Fruit fly (Drosophila melanogaster) whole organism, embryonic: ENCODE measurements around the gene Agpat4.
A peak's percentile ranks its signal among the peaks of the same experiment; 100 is the strongest.

ENCODE experiments used
- CG10543 ChIP-seq: fragments of 200-800 bp; sonication (Bioruptor generic); optimal IDR thresholded peaks from 3 replicates; lab custom pipeline; 2017; ENCODE audit warnings: missing biosample characterization, mild to moderate bottlenecking, missing genetic modification characterization, moderate library complexity
- CG11695 ChIP-seq: fragments of 200-800 bp; sonication (Bioruptor generic); IDR thresholded peaks from 3 replicates; pipeline ENCODE4 v1.3.6; 2022; ENCODE audit warnings: missing biosample characterization, missing genetic modification characterization
- CG14014 ChIP-seq: fragments of 200-800 bp; sonication (Bioruptor generic); IDR thresholded peaks from 2 replicates; pipeline ENCODE4 v1.3.6; 2022; ENCODE audit warnings: missing biosample characterization, missing genetic modification characterization
- CG6683 ChIP-seq: fragments of 200-800 bp; sonication (Bioruptor generic); optimal IDR thresholded peaks from 2 replicates; lab custom pipeline; 2017; ENCODE audit warnings: missing biosample characterization, mild to moderate bottlenecking, missing genetic modification characterization, missing genetic modification reagents
- CG9797 ChIP-seq: fragments of 200-800 bp; sonication (Bioruptor generic); optimal IDR thresholded peaks from 3 replicates; lab custom pipeline; 2018; ENCODE audit warnings: missing biosample characterization, mild to moderate bottlenecking, missing genetic modification characterization
- Dll ChIP-seq: fragments of 200-800 bp; sonication (Bioruptor generic); IDR thresholded peaks from 4 replicates; pipeline ENCODE4 v1.3.6; 2022; ENCODE audit warnings: missing biosample characterization, missing genetic modification characterization; ENCODE audit not compliant: partially characterized antibody
- bcd ChIP-seq: fragments of 200-800 bp; sonication (Bioruptor generic); optimal IDR thresholded peaks from 2 replicates; lab custom pipeline; 2017; ENCODE audit warnings: missing biosample characterization, mild to moderate bottlenecking, missing genetic modification characterization
- gro ChIP-seq: fragments of 200-800 bp; sonication (Bioruptor generic); optimal IDR thresholded peaks from 2 replicates; lab custom pipeline; 2016; ENCODE audit warnings: missing biosample characterization, missing genetic modification characterization
- ranshi ChIP-seq: fragments of 200-800 bp; sonication (Bioruptor generic); IDR thresholded peaks from 2 replicates; pipeline ENCODE4 v1.3.6; 2022; ENCODE audit warnings: missing biosample characterization, missing genetic modification characterization
- row ChIP-seq: fragments of 200-800 bp; sonication (Bioruptor generic); IDR thresholded peaks from 3 replicates; pipeline ENCODE4 v1.3.6; 2022; ENCODE audit warnings: missing biosample characterization, missing genetic modification characterization
- trem ChIP-seq: fragments of 200-800 bp; optimal IDR thresholded peaks from 3 replicates; lab custom pipeline; 2019; ENCODE audit warnings: missing biosample characterization, mild to moderate bottlenecking, missing genetic modification characterization, moderate library complexity
- trh ChIP-seq: fragments of 200-800 bp; sonication (Bioruptor generic); optimal IDR thresholded peaks from 2 replicates; lab custom pipeline; 2016; ENCODE audit warnings: missing biosample characterization, missing genetic modification characterization
- wor ChIP-seq: fragments of 200-800 bp; sonication (Bioruptor generic); IDR thresholded peaks from 2 replicates; pipeline ENCODE4 v1.3.6; 2022; ENCODE audit warnings: missing biosample characterization, missing genetic modification characterization

DNA sequence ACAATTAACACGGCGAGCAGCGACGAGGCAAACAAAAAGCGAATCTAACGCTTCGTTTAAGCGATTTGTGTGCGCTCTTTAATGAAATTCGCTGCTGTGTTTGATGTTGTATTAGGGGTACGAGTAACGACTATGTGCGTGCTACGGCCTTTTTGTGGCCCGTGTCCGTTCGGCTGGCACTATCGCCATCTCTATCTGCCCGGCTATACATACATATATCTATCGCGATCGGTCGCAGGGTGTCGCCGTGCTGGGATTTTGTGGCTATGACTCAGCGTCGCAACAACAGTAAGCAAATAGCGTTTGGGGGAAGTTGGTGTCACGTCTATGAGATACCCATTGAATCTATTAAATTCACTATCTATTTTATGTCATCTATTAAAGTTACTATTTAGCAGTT lies 12.3 kb upstream of the Agpat4 start:
- no peak for TF ChIP-seq ranshi (GFP tag; lab: Robert Waterston, UW)
- no peak for TF ChIP-seq gro
- TF ChIP-seq CG6683 (GFP tag; lab: Kevin White, UChicago), result no peak
- peak; percentile 43; the same call in 2 of the 3 replicates for TF ChIP-seq row (GFP tag; lab: Robert Waterston, UW)
- no peak for TF ChIP-seq Dll (GFP tag; lab: Robert Waterston, UW)
- no peak for TF ChIP-seq trh
- no peak for TF ChIP-seq CG9797 (GFP tag; lab: Kevin White, UChicago)
- no peak for TF ChIP-seq trem (tag; lab: Kevin White, UChicago)
- no peak for TF ChIP-seq CG14014
- TF ChIP-seq wor (GFP tag; lab: Robert Waterston, UW), result no peak
- TF ChIP-seq CG11695 (GFP tag; lab: Robert Waterston, UW), result no peak
- TF ChIP-seq CG10543 (GFP tag; lab: Kevin White, UChicago), result no peak
- no peak for TF ChIP-seq bcd (GFP tag; lab: Kevin White, UChicago)
